Worm (Caenorhabditis elegans) whole organism, L1 larva: Measurements from ENCODE around the gene srw-1.
"Not testable (repeated sequence)": the region's sequence is repeated elsewhere in the genome, so short reads cannot be mapped to it uniquely, and the experiment has no call there.

ENCODE experiments used
- C34B4.2 ChIP-seq: sonication (generic microtip); optimal IDR thresholded peaks from 2 replicates; lab custom pipeline; 2017; ENCODE audit warnings: mild to moderate bottlenecking, missing genetic modification characterization, missing compliant biosample characterization
- ceh-82 ChIP-seq, 3 experiments: fragments of 150-350 bp in 1 of 3; sonication (generic microtip) in 2 of 3; optimal IDR thresholded peaks; 2 replicates each; lab custom pipeline; 2014 to 2017; ENCODE audit warnings: missing biosample characterization in 3 of 3, missing genetic modification characterization in 3 of 3
- dpl-1 ChIP-seq, 3 experiments: fragments of 150-350 bp in 2 of 3; sonication (generic microtip) in 1 of 3; optimal IDR thresholded peaks; 2 replicates each; lab custom pipeline; 2014 to 2017; ENCODE audit warnings: missing biosample characterization in 3 of 3, missing genetic modification characterization in 3 of 3, missing genetic modification reagents in 3 of 3
- egl-27 ChIP-seq, 2 experiments: fragments of 150-350 bp in 1 of 2; sonication (generic microtip); optimal IDR thresholded peaks; 3 replicates each; lab custom pipeline; 2017 to 2018; ENCODE audit warnings: missing biosample characterization in 2 of 2, missing genetic modification characterization in 2 of 2, missing genetic modification reagents in 2 of 2
- elt-2 ChIP-seq: sonication (generic microtip); optimal IDR thresholded peaks from 2 replicates; lab custom pipeline; 2016; ENCODE audit warnings: missing genetic modification characterization, mild to moderate bottlenecking, inconsistent platforms, missing compliant biosample characterization, missing genetic modification reagents
- fkh-10 ChIP-seq: sonication (generic microtip); optimal IDR thresholded peaks from 2 replicates; lab custom pipeline; 2017; ENCODE audit warnings: missing biosample characterization, missing genetic modification reagents, missing genetic modification characterization
- fkh-8 ChIP-seq: sonication (generic microtip); optimal IDR thresholded peaks from 2 replicates; lab custom pipeline; 2016; ENCODE audit warnings: mild to moderate bottlenecking, missing genetic modification characterization, missing compliant biosample characterization
- lin-13 ChIP-seq: fragments of 150-350 bp; optimal IDR thresholded peaks from 2 replicates; lab custom pipeline; 2014; ENCODE audit warnings: missing biosample characterization, missing genetic modification reagents, missing genetic modification characterization
- nhr-28 ChIP-seq: fragments of 150-350 bp; optimal IDR thresholded peaks from 2 replicates; lab custom pipeline; 2014; ENCODE audit warnings: missing biosample characterization, missing genetic modification characterization
- nhr-76 ChIP-seq: sonication (generic microtip); optimal IDR thresholded peaks from 2 replicates; lab custom pipeline; 2017; ENCODE audit warnings: missing biosample characterization, missing genetic modification characterization
- nhr-77 ChIP-seq: fragments of 150-350 bp; optimal IDR thresholded peaks from 2 replicates; lab custom pipeline; 2014; ENCODE audit warnings: missing biosample characterization, missing genetic modification characterization
- tbx-2 ChIP-seq: sonication (generic microtip); optimal IDR thresholded peaks from 2 replicates; lab custom pipeline; 2016; ENCODE audit warnings: missing genetic modification characterization, missing compliant biosample characterization
- unc-130 ChIP-seq: fragments of 150-350 bp; optimal IDR thresholded peaks from 2 replicates; lab custom pipeline; 2017; ENCODE audit warnings: missing biosample characterization, missing genetic modification characterization, inconsistent platforms
- ztf-11 ChIP-seq, 2 experiments: sonication (generic microtip); optimal IDR thresholded peaks; 2 replicates each; lab custom pipeline; 2016 to 2017; ENCODE audit warnings: missing genetic modification characterization in 2 of 2, missing biosample characterization in 1 of 2, missing compliant biosample characterization in 1 of 2

- TF ChIP-seq dpl-1 (GFP tag; optimal IDR thresholded peaks at IDR 0.05; lab: Kevin White, UChicago); nhr-77 (tag; lab: Kevin White, UChicago); nhr-28 (tag; lab: Kevin White, UChicago); elt-2 (tag; lab: Kevin White, UChicago); fkh-10 (GFP tag; lab: Kevin White, UChicago); tbx-2 (tag; lab: Kevin White, UChicago); C34B4.2 (tag; lab: Kevin White, UChicago); ceh-82 (tag; optimal IDR thresholded peaks at IDR 0.05; lab: Kevin White, UChicago); egl-27 (tag; optimal IDR thresholded peaks at IDR 0.05; lab: Kevin White, UChicago); lin-13 (GFP tag; lab: Kevin White, UChicago); fkh-8 (tag; lab: Kevin White, UChicago); nhr-76; ztf-11 (tag; optimal IDR thresholded peaks at IDR 0.05; lab: Kevin White, UChicago); unc-130: not testable (repeated sequence)
These were observed 13.8 kb downstream of the srw-1 start, which contains the start of gene sri-24 for ce11 chrV:15211869-15212268.
